Worm (Caenorhabditis elegans) whole organism, L4/young adult: ENCODE data around the gene C28C12.11.

Experiments
- W03F9.2 ChIP-seq: fragments of 150-350 bp; optimal IDR thresholded peaks from 2 replicates; lab custom pipeline; 2014; ENCODE audit warnings: missing biosample characterization, missing genetic modification characterization
- dao-5 ChIP-seq: sonication (generic microtip); optimal IDR thresholded peaks from 2 replicates; lab custom pipeline; 2016; ENCODE audit warnings: missing genotype, missing genetic modification characterization, moderate library complexity, missing compliant biosample characterization
- him-1 ChIP-seq: sonication (generic microtip); optimal IDR thresholded peaks from 2 replicates; lab custom pipeline; 2016; ENCODE audit warnings: missing genotype, missing genetic modification reagents, missing genetic modification characterization, missing compliant biosample characterization

- TF ChIP-seq him-1 (tag; lab: Kevin White, UChicago) (no peak), dao-5 (tag; lab: Kevin White, UChicago) (no peak), W03F9.2 (tag; lab: Kevin White, UChicago) (no peak)
Measured at ce11 chrIV:8450534-8450933, 23.3 kb upstream of the C28C12.11 start.
